Worm (Caenorhabditis elegans) whole organism, L2 larva: Measurements from ENCODE around the gene enpp-1.
A peak's percentile ranks its signal among the peaks of the same experiment; 100 is the strongest.

Experiments
- C34F6.9 ChIP-seq: fragments of 150-350 bp; optimal IDR thresholded peaks from 2 replicates; lab custom pipeline; 2014; ENCODE audit warnings: missing biosample characterization, missing genetic modification characterization
- F13H6.1 ChIP-seq: sonication (generic microtip); optimal IDR thresholded peaks from 2 replicates; lab custom pipeline; 2016; ENCODE audit warnings: missing genetic modification characterization, missing compliant biosample characterization
- R02D3.7 ChIP-seq: fragments of 150-350 bp; optimal IDR thresholded peaks from 2 replicates; lab custom pipeline; 2014; ENCODE audit warnings: missing biosample characterization, missing genetic modification characterization
- Y55F3AM.14 ChIP-seq: fragments of 200-800 bp; sonication (Bioruptor generic); optimal IDR thresholded peaks from 2 replicates; lab custom pipeline; 2018; ENCODE audit warnings: mild to moderate bottlenecking, missing genetic modification characterization, missing compliant biosample characterization
- ZK546.5 ChIP-seq: sonication (generic microtip); optimal IDR thresholded peaks from 2 replicates; lab custom pipeline; 2017; ENCODE audit warnings: missing biosample characterization, missing genetic modification characterization
- aly-2 ChIP-seq: fragments of 150-350 bp; optimal IDR thresholded peaks from 2 replicates; lab custom pipeline; 2014; ENCODE audit warnings: missing biosample characterization, missing genetic modification characterization
- blmp-1 ChIP-seq: sonication (generic microtip); optimal IDR thresholded peaks from 2 replicates; lab custom pipeline; 2017; ENCODE audit warnings: missing genetic modification characterization, mild to moderate bottlenecking, missing compliant biosample characterization, antibody characterized with exemption, moderate library complexity; ENCODE audit not compliant: insufficient read depth
- ceh-16 ChIP-seq: fragments of 150-350 bp; optimal IDR thresholded peaks from 2 replicates; lab custom pipeline; 2014; ENCODE audit warnings: missing biosample characterization, missing genetic modification characterization
- egl-27 ChIP-seq: sonication (generic microtip); optimal IDR thresholded peaks from 3 replicates; lab custom pipeline; 2017; ENCODE audit warnings: missing biosample characterization, missing genetic modification reagents, missing genetic modification characterization
- elt-1 ChIP-seq: fragments of 150-350 bp; optimal IDR thresholded peaks from 2 replicates; lab custom pipeline; 2014; ENCODE audit warnings: missing biosample characterization, missing genetic modification characterization
- gmeb-1 ChIP-seq: fragments of 150-350 bp; optimal IDR thresholded peaks from 2 replicates; lab custom pipeline; 2014; ENCODE audit warnings: missing biosample characterization, missing genetic modification characterization
- lin-11 ChIP-seq: fragments of 150-350 bp; sonication (generic microtip); optimal IDR thresholded peaks from 2 replicates; lab custom pipeline; 2014; ENCODE audit warnings: missing biosample characterization, missing genetic modification characterization, inconsistent platforms, mixed read lengths
- lin-13 ChIP-seq: fragments of 150-350 bp; optimal IDR thresholded peaks from 2 replicates; lab custom pipeline; 2014; ENCODE audit warnings: missing biosample characterization, missing genetic modification reagents, missing genetic modification characterization
- lin-39 ChIP-seq: fragments of 150-350 bp; optimal IDR thresholded peaks from 2 replicates; lab custom pipeline; 2014; ENCODE audit warnings: missing biosample characterization, missing genetic modification reagents, missing genetic modification characterization
- mab-5 ChIP-seq: fragments of 150-350 bp; optimal IDR thresholded peaks from 2 replicates; lab custom pipeline; 2014; ENCODE audit warnings: missing biosample characterization, missing genetic modification characterization
- mbf-1 ChIP-seq: sonication (generic microtip); optimal IDR thresholded peaks from 2 replicates; lab custom pipeline; 2017; ENCODE audit warnings: missing biosample characterization, missing genetic modification characterization
- nhr-10 ChIP-seq: sonication (generic microtip); optimal IDR thresholded peaks from 2 replicates; lab custom pipeline; 2017; ENCODE audit warnings: missing biosample characterization, missing genetic modification characterization
- nhr-12 ChIP-seq: fragments of 150-350 bp; optimal IDR thresholded peaks from 2 replicates; lab custom pipeline; 2014; ENCODE audit warnings: missing biosample characterization, missing genetic modification characterization
- nhr-129 ChIP-seq: fragments of 150-350 bp; optimal IDR thresholded peaks from 2 replicates; lab custom pipeline; 2014; ENCODE audit warnings: missing biosample characterization, missing genetic modification characterization
- nhr-21 ChIP-seq: fragments of 150-350 bp; optimal IDR thresholded peaks from 2 replicates; lab custom pipeline; 2014; ENCODE audit warnings: missing biosample characterization, missing genetic modification characterization
- nhr-23 ChIP-seq: fragments of 150-350 bp; optimal IDR thresholded peaks from 2 replicates; lab custom pipeline; 2014; ENCODE audit warnings: missing biosample characterization, missing genetic modification reagents, missing genetic modification characterization
- nhr-237 ChIP-seq: fragments of 150-350 bp; optimal IDR thresholded peaks from 2 replicates; lab custom pipeline; 2014; ENCODE audit warnings: missing biosample characterization, missing genetic modification characterization
- peb-1 ChIP-seq: fragments of 150-350 bp; optimal IDR thresholded peaks from 2 replicates; lab custom pipeline; 2014; ENCODE audit warnings: missing biosample characterization, missing genetic modification characterization
- sem-4 ChIP-seq: fragments of 150-350 bp; optimal IDR thresholded peaks from 2 replicates; lab custom pipeline; 2014; ENCODE audit warnings: missing biosample characterization, missing genetic modification reagents, missing genetic modification characterization
- sma-3 ChIP-seq: sonication (generic microtip); optimal IDR thresholded peaks from 2 replicates; lab custom pipeline; 2016; ENCODE audit warnings: missing genetic modification reagents, missing genetic modification characterization, missing compliant biosample characterization
- sma-9 ChIP-seq, 2 experiments: fragments of 150-350 bp in 1 of 2; sonication (generic microtip) in 1 of 2; optimal IDR thresholded peaks; 2 replicates each; lab custom pipeline; 2014 to 2016; ENCODE audit warnings: missing genetic modification characterization in 2 of 2, mild to moderate bottlenecking in 1 of 2, missing biosample characterization in 1 of 2, missing compliant biosample characterization in 1 of 2, missing genetic modification reagents in 1 of 2, moderate library complexity in 1 of 2
- unc-39 ChIP-seq: fragments of 150-350 bp; optimal IDR thresholded peaks from 2 replicates; lab custom pipeline; 2014; ENCODE audit warnings: missing biosample characterization, missing genetic modification characterization
- unc-55 ChIP-seq: fragments of 150-350 bp; sonication (generic microtip); optimal IDR thresholded peaks from 3 replicates; lab custom pipeline; 2014; ENCODE audit warnings: missing biosample characterization, missing genetic modification reagents, missing genetic modification characterization
- unc-62 ChIP-seq: fragments of 150-350 bp; optimal IDR thresholded peaks from 2 replicates; lab custom pipeline; 2014; ENCODE audit warnings: missing biosample characterization, missing genetic modification reagents, missing genetic modification characterization
- ztf-1 ChIP-seq: fragments of 200-800 bp; sonication (Bioruptor generic); conservative IDR thresholded peaks from 2 replicates; pipeline ENCODE4 v1.3.6; 2022; ENCODE audit warnings: missing genetic modification characterization, missing compliant biosample characterization
- ztf-11 ChIP-seq: sonication (generic microtip); optimal IDR thresholded peaks from 2 replicates; lab custom pipeline; 2017; ENCODE audit warnings: missing biosample characterization, missing genetic modification characterization
- ztf-4 ChIP-seq: fragments of 150-350 bp; optimal IDR thresholded peaks from 2 replicates; lab custom pipeline; 2014; ENCODE audit warnings: missing biosample characterization, missing genetic modification characterization

The enpp-1 gene

DNA sequence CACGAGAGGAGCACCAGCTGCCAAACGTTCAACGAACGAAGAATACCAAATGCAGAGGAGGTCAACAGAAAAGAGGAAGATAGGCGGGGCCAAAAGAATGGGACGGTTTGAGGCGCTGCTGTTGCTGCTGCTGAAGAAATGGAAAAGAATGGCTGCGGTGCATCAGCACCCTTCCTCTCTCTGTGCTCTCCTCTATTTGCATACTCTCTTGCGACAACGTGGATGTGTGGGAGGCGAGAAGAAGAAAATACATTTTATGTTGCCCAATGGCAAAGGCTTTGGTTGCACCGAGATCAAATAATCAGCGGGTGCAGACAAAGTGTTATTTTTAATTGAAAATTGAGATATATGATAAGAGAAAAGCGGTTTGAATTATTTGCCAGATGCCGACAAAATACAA lies 27.1 kb downstream of the enpp-1 start:
- TF ChIP-seq egl-27 (tag; lab: Kevin White, UChicago) (no peak), gmeb-1 (no peak), ztf-1 (GFP tag; lab: Robert Waterston, UW) (no peak), ceh-16 (tag; lab: Kevin White, UChicago) (no peak), C34F6.9 (tag; lab: Kevin White, UChicago) (no peak), sma-9 (GFP tag; optimal IDR thresholded peaks at IDR 0.05; lab: Kevin White, UChicago) (peak; percentile 92), sma-9 (tag; optimal IDR thresholded peaks at IDR 0.05; lab: Kevin White, UChicago) (no peak), nhr-129 (peak; percentile 19), unc-62 (GFP tag; lab: Kevin White, UChicago) (no peak)

DNA sequence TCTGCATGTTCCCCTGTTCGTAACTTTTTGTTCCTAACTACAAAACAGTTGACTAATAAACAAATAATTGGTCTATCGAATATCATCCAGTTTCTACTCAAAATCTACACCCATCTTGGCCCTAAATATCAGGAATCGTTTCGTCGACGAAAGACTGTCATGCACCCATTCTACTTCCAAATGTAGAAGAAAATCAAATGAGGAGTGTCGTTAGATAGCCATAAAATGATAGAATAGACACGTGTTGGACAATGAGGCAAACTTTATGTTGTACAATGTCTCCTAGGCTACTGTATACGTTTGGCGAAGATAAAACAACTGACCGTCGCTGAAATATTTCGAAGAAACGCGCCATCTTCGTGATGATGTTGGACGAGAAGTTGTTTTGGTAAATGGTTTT lies 28.7 kb downstream of the enpp-1 start:
- no peak for TF ChIP-seq ztf-11 (tag; lab: Kevin White, UChicago)
- TF ChIP-seq ztf-1 (GFP tag; lab: Robert Waterston, UW), result no peak
- no peak for TF ChIP-seq nhr-10 (tag; lab: Kevin White, UChicago)
- TF ChIP-seq unc-39, result no peak
- TF ChIP-seq R02D3.7 (tag; lab: Kevin White, UChicago), result no peak
- no peak for TF ChIP-seq lin-11 (tag; lab: Kevin White, UChicago)
- no peak for TF ChIP-seq nhr-237 (tag; lab: Kevin White, UChicago)
- no peak for TF ChIP-seq lin-13
- TF ChIP-seq, all 48 proteins: peak for 0

DNA sequence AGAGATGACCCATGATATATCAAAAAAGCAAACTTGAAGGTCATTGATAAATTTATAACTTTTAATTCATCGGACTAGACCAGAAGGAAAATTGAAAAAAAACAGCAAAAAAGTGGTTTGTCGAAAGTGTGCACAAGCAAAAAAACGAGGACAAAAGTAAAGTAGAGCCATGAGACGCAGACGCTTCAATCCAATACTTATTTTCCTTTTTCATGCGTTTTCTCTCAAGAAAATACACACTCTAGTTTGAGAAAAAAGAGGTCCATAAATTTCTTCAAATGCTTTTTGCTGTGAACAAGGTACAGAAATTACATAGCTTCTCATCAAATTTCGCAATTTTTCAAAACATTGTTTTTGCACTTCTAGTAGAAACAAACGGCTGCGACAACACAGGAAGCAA lies 29.9 kb downstream of the enpp-1 start:
- TF ChIP-seq mab-5 (tag; lab: Kevin White, UChicago) (no peak), unc-55 (GFP tag; lab: Kevin White, UChicago) (peak; percentile 79), C34F6.9 (tag; lab: Kevin White, UChicago) (peak; percentile 56)

DNA sequence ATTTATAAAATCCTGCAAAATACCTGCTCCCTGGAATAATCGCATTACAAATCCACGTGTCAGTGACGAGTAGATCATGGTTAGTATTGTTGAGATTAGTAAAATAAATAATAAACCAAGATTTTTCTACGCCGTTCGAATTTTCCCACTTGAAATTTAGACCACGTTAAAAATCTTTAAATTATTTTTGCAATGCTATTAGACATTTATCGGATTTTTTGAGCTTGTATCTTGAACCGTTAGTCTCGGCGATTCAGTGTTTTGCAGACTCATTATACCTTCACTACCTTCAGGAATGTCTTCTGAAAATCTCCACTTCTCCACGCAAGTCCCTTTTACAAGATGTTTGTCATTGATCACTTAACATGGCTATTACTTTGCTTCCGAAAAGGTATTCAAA lies 31.0 kb downstream of the enpp-1 start, which contains the start of gene C27A7.5:
C27A7.5 (minus strand) TSS at position 101 of the 400 bp plus-strand sequence.
- no peak for TF ChIP-seq sma-9 (GFP tag; optimal IDR thresholded peaks at IDR 0.05; lab: Kevin White, UChicago)
- no peak for TF ChIP-seq sma-9 (tag; optimal IDR thresholded peaks at IDR 0.05; lab: Kevin White, UChicago)
- no peak for TF ChIP-seq nhr-12 (tag; lab: Kevin White, UChicago)
- no peak for TF ChIP-seq ztf-4
- TF ChIP-seq lin-13, result no peak
- no peak for TF ChIP-seq ztf-1 (GFP tag; lab: Robert Waterston, UW)
- TF ChIP-seq unc-62 (GFP tag; lab: Kevin White, UChicago), result no peak
- no peak for TF ChIP-seq C34F6.9 (tag; lab: Kevin White, UChicago)

DNA sequence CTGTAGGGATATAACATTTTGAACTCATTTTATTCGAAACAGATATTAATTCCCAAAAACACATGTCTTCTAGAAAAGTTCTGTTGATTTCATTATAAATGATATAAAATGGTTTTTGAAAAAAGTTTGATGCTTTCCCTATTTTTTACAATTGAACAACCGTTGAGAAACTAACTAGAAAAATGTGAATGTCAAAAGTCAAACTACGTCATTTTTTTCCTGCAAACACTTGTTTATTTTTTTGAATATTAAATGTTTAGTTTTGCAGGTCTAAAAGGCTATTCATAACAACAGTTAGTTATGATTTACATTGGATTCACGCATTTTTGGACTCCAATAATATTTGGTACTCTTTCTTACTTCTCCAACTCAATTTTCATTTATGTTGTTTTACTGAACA lies 31.6 kb downstream of the enpp-1 start, which contains the start of gene srj-4:
srj-4 (plus strand) TSS at position 301 of the 400 bp plus-strand sequence.
- no peak for TF ChIP-seq sem-4
- TF ChIP-seq blmp-1 (tag; lab: Kevin White, UChicago), result no peak
- TF ChIP-seq ztf-4, result no peak
- no peak for TF ChIP-seq nhr-21 (tag; lab: Kevin White, UChicago)
- no peak for TF ChIP-seq nhr-237 (tag; lab: Kevin White, UChicago)

DNA sequence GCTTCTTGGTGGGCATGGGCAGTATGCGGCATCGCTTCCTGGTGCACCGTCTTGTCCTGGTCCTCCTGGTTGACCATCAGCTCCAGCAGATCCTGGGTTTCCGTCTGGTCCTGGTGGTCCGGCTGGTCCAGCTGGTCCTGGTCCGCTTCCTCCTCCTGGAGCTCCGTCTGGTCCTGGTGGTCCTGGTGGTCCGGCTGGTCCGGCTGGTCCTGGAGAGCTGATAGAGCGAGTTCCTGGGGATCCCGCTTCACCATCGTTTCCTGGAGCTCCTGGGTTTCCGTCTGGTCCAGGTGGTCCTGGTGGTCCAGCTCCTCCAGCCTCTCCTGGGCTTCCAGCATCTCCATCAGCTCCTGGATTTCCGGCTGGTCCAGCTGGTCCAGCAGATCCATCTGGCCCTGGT lies 35.8 kb downstream of the enpp-1 start:
- TF ChIP-seq unc-55 (GFP tag; lab: Kevin White, UChicago) (no peak), blmp-1 (tag; lab: Kevin White, UChicago) (no peak), lin-39 (tag; lab: Kevin White, UChicago) (no peak), mab-5 (tag; lab: Kevin White, UChicago) (no peak), ztf-1 (GFP tag; lab: Robert Waterston, UW) (no peak), elt-1 (tag; lab: Kevin White, UChicago) (no peak), F13H6.1 (tag; lab: Kevin White, UChicago) (no peak), nhr-21 (tag; lab: Kevin White, UChicago) (no peak), mbf-1 (tag; lab: Kevin White, UChicago) (no peak), nhr-10 (tag; lab: Kevin White, UChicago) (no peak), sma-3 (GFP tag; lab: Kevin White, UChicago) (no peak), ZK546.5 (tag; lab: Kevin White, UChicago) (no peak), aly-2 (tag; lab: Kevin White, UChicago) (no peak), Y55F3AM.14 (no peak), nhr-23 (tag; lab: Kevin White, UChicago) (no peak), R02D3.7 (tag; lab: Kevin White, UChicago) (no peak), unc-39 (no peak), peb-1 (tag; lab: Kevin White, UChicago) (no peak)
- TF ChIP-seq, all 48 proteins: peak for 0
